Fruit fly (Drosophila melanogaster) whole organism, embryonic: Measurements from ENCODE around the gene CG7120.

Experiments used
- Aef1 ChIP-seq: fragments of 200-800 bp; sonication (Bioruptor generic); IDR thresholded peaks from 3 replicates; pipeline ENCODE4 v1.3.6; 2022; ENCODE audit warnings: missing biosample characterization, missing genetic modification characterization
- B-H2 ChIP-seq: fragments of 200-800 bp; sonication (Bioruptor generic); optimal IDR thresholded peaks from 2 replicates; lab custom pipeline; 2018; ENCODE audit warnings: missing biosample characterization, mild to moderate bottlenecking, missing genetic modification characterization
- CG10979 ChIP-seq: fragments of 200-800 bp; sonication (Bioruptor generic); optimal IDR thresholded peaks from 2 replicates; lab custom pipeline; 2018; ENCODE audit warnings: missing biosample characterization, mild to moderate bottlenecking, missing genetic modification characterization, moderate library complexity
- CG12071 ChIP-seq: fragments of 200-800 bp; sonication (Bioruptor generic); optimal IDR thresholded peaks from 3 replicates; lab custom pipeline; 2018; ENCODE audit warnings: missing biosample characterization, mild to moderate bottlenecking, missing genetic modification characterization
- CG12659 ChIP-seq: fragments of 200-800 bp; sonication (Bioruptor generic); optimal IDR thresholded peaks from 3 replicates; lab custom pipeline; 2017; ENCODE audit warnings: mild to moderate bottlenecking, missing biosample characterization, missing genetic modification reagents, missing genetic modification characterization
- CG14014 ChIP-seq: fragments of 200-800 bp; sonication (Bioruptor generic); IDR thresholded peaks from 2 replicates; pipeline ENCODE4 v1.3.6; 2022; ENCODE audit warnings: missing biosample characterization, missing genetic modification characterization
- CG1603 ChIP-seq: fragments of 200-800 bp; sonication (Bioruptor generic); optimal IDR thresholded peaks from 2 replicates; lab custom pipeline; 2019; ENCODE audit warnings: missing biosample characterization, mild to moderate bottlenecking, missing genetic modification characterization, moderate library complexity
- CG33213 ChIP-seq: fragments of 200-800 bp; sonication (Bioruptor generic); optimal IDR thresholded peaks from 3 replicates; lab custom pipeline; 2016; ENCODE audit warnings: missing biosample characterization, missing genetic modification characterization
- CG3847 ChIP-seq: fragments of 200-800 bp; sonication (Bioruptor generic); IDR thresholded peaks from 2 replicates; pipeline ENCODE4 v1.3.6; 2022; ENCODE audit warnings: missing biosample characterization, missing genetic modification characterization
- CG4360 ChIP-seq: fragments of 200-800 bp; sonication (Bioruptor generic); IDR thresholded peaks from 2 replicates; pipeline ENCODE4 v1.3.6; 2022; ENCODE audit warnings: missing biosample characterization, missing genetic modification characterization
- CG4424 ChIP-seq: fragments of 200-800 bp; sonication (Bioruptor generic); optimal IDR thresholded peaks from 3 replicates; lab custom pipeline; 2016; ENCODE audit warnings: missing biosample characterization, missing genetic modification characterization
- CG4617 ChIP-seq: fragments of 200-800 bp; sonication (Bioruptor generic); optimal IDR thresholded peaks from 3 replicates; lab custom pipeline; 2016; ENCODE audit warnings: missing biosample characterization, missing genetic modification characterization, borderline replicate concordance
- CG6654 ChIP-seq: fragments of 200-800 bp; sonication (Bioruptor generic); optimal IDR thresholded peaks from 2 replicates; lab custom pipeline; 2017; ENCODE audit warnings: missing biosample characterization, mild to moderate bottlenecking, missing genetic modification characterization
- CG6765 ChIP-seq: fragments of 200-800 bp; sonication (Bioruptor generic); optimal IDR thresholded peaks from 3 replicates; lab custom pipeline; 2017; ENCODE audit warnings: missing biosample characterization, mild to moderate bottlenecking, missing genetic modification characterization
- CG7556 ChIP-seq: fragments of 200-800 bp; sonication (Bioruptor generic); optimal IDR thresholded peaks from 2 replicates; lab custom pipeline; 2017; ENCODE audit warnings: missing biosample characterization, mild to moderate bottlenecking, missing genetic modification characterization
- CG7928 ChIP-seq: fragments of 200-800 bp; sonication (Bioruptor generic); optimal IDR thresholded peaks from 2 replicates; lab custom pipeline; 2017; ENCODE audit warnings: missing biosample characterization, mild to moderate bottlenecking, missing genetic modification characterization
- Dfd ChIP-seq, 2 experiments: fragments of >200 bp; optimal IDR thresholded peaks; 2 replicates each; lab custom pipeline; 2017; ENCODE audit warnings: missing biosample characterization in 2 of 2, missing genetic modification characterization in 2 of 2
- HLH4C ChIP-seq: fragments of 200-800 bp; sonication (Bioruptor generic); IDR thresholded peaks from 3 replicates; pipeline ENCODE4 v1.3.6; 2022; ENCODE audit warnings: missing biosample characterization, missing genetic modification characterization; ENCODE audit not compliant: partially characterized antibody
- Kr ChIP-seq: fragments of 200-800 bp; sonication (Bioruptor generic); optimal IDR thresholded peaks from 2 replicates; lab custom pipeline; 2017; ENCODE audit warnings: missing biosample characterization, mild to moderate bottlenecking, missing genetic modification characterization
- Lpt ChIP-seq: fragments of >200 bp; optimal IDR thresholded peaks from 2 replicates; lab custom pipeline; 2018; ENCODE audit warnings: missing biosample characterization, missing genetic modification characterization
- MESR4 ChIP-seq: fragments of 200-800 bp; sonication (Bioruptor generic); optimal IDR thresholded peaks from 2 replicates; lab custom pipeline; 2018; ENCODE audit warnings: missing biosample characterization, mild to moderate bottlenecking, missing genetic modification characterization, moderate library complexity
- Max ChIP-seq: fragments of 200-800 bp; sonication (Bioruptor generic); optimal IDR thresholded peaks from 2 replicates; lab custom pipeline; 2016; ENCODE audit warnings: missing biosample characterization, mild to moderate bottlenecking, missing genetic modification characterization
- Poxn ChIP-seq: fragments of 200-800 bp; sonication (Bioruptor generic); IDR thresholded peaks from 2 replicates; pipeline ENCODE4 v1.3.6; 2022; ENCODE audit warnings: missing biosample characterization, missing genetic modification characterization
- Scr ChIP-seq: fragments of 200-800 bp; sonication (Bioruptor generic); IDR thresholded peaks from 2 replicates; pipeline ENCODE4 v1.3.6; 2022; ENCODE audit warnings: missing biosample characterization, missing genetic modification characterization; ENCODE audit not compliant: partially characterized antibody
- Sry-β ChIP-seq: fragments of 200-800 bp; sonication (Bioruptor generic); optimal IDR thresholded peaks from 2 replicates; lab custom pipeline; 2018; ENCODE audit warnings: missing biosample characterization, mild to moderate bottlenecking, missing genetic modification characterization, moderate library complexity
- Trl ChIP-seq, 3 experiments: fragments of >200 bp in 2 of 3; fragments of 200-800 bp in 1 of 3; sonication (Bioruptor generic) in 1 of 3; optimal IDR thresholded peaks; 2 replicates in 1 of 3; 3 replicates in 2 of 3; lab custom pipeline; 2016 to 2017; ENCODE audit warnings: missing biosample characterization in 1 of 3, missing genetic modification characterization in 1 of 3
- YL-1 ChIP-seq: fragments of 200-800 bp; sonication (Bioruptor generic); optimal IDR thresholded peaks from 3 replicates; lab custom pipeline; 2017; ENCODE audit warnings: missing biosample characterization, mild to moderate bottlenecking, missing genetic modification characterization
- caup ChIP-seq: fragments of 200-800 bp; sonication (Bioruptor generic); optimal IDR thresholded peaks from 3 replicates; lab custom pipeline; 2017; ENCODE audit warnings: missing biosample characterization, mild to moderate bottlenecking, missing genetic modification characterization, moderate library complexity; ENCODE audit not compliant: severe bottlenecking
- chinmo ChIP-seq: fragments of 200-800 bp; sonication (Bioruptor generic); IDR thresholded peaks from 4 replicates; pipeline ENCODE4 v1.3.6; 2022; ENCODE audit warnings: missing biosample characterization, missing genetic modification characterization; ENCODE audit not compliant: partially characterized antibody
- fd102C ChIP-seq: fragments of 200-800 bp; sonication (Bioruptor generic); optimal IDR thresholded peaks from 2 replicates; lab custom pipeline; 2018; ENCODE audit warnings: missing biosample characterization, mild to moderate bottlenecking, missing genetic modification characterization, moderate library complexity
- ftz-f1 ChIP-seq: fragments of 200-800 bp; sonication (Bioruptor generic); optimal IDR thresholded peaks from 2 replicates; lab custom pipeline; 2016; ENCODE audit warnings: missing biosample characterization, missing genetic modification characterization
- gsb-n ChIP-seq: fragments of 200-800 bp; sonication (Bioruptor generic); optimal IDR thresholded peaks from 3 replicates; lab custom pipeline; 2018; ENCODE audit warnings: missing biosample characterization, mild to moderate bottlenecking, missing genetic modification characterization
- knrl ChIP-seq: fragments of 200-800 bp; sonication (Bioruptor generic); IDR thresholded peaks from 3 replicates; pipeline ENCODE4 v1.3.6; 2022; ENCODE audit warnings: missing biosample characterization, missing genetic modification characterization; ENCODE audit not compliant: partially characterized antibody
- lov ChIP-seq, 2 experiments: fragments of 200-800 bp in 1 of 2; fragments of >200 bp in 1 of 2; sonication (Bioruptor generic) in 1 of 2; IDR thresholded peaks in 1 of 2; optimal IDR thresholded peaks in 1 of 2; 2 replicates in 1 of 2; 3 replicates in 1 of 2; pipeline versions ENCODE4 v1.3.6 to Lab custom; 2017 to 2022; ENCODE audit warnings: missing biosample characterization in 1 of 2, missing genetic modification characterization in 1 of 2
- otp ChIP-seq: fragments of 200-800 bp; sonication (Bioruptor generic); IDR thresholded peaks from 3 replicates; pipeline ENCODE4, ENCODE4 v1.3.6; 2022; ENCODE audit warnings: missing biosample characterization, missing genetic modification characterization
- peb ChIP-seq: fragments of 200-800 bp; sonication (Bioruptor generic); IDR thresholded peaks from 2 replicates; pipeline ENCODE4 v1.3.6; 2022; ENCODE audit warnings: missing biosample characterization, missing genetic modification characterization
- pho ChIP-seq: fragments of 200-800 bp; sonication (Bioruptor generic); optimal IDR thresholded peaks from 2 replicates; lab custom pipeline; 2016; ENCODE audit warnings: missing biosample characterization, missing genetic modification characterization
- row ChIP-seq: fragments of 200-800 bp; sonication (Bioruptor generic); IDR thresholded peaks from 3 replicates; pipeline ENCODE4 v1.3.6; 2022; ENCODE audit warnings: missing biosample characterization, missing genetic modification characterization
- sens ChIP-seq: fragments of 200-800 bp; sonication (Bioruptor generic); peaks from one replicate; lab custom pipeline; 2016; ENCODE audit warnings: missing biosample characterization, missing genetic modification characterization
- tup ChIP-seq: fragments of 200-800 bp; sonication (Bioruptor generic); optimal IDR thresholded peaks from 2 replicates; lab custom pipeline; 2016; ENCODE audit warnings: missing biosample characterization, mild to moderate bottlenecking, missing genetic modification characterization, moderate library complexity

The CG7120 gene

DNA sequence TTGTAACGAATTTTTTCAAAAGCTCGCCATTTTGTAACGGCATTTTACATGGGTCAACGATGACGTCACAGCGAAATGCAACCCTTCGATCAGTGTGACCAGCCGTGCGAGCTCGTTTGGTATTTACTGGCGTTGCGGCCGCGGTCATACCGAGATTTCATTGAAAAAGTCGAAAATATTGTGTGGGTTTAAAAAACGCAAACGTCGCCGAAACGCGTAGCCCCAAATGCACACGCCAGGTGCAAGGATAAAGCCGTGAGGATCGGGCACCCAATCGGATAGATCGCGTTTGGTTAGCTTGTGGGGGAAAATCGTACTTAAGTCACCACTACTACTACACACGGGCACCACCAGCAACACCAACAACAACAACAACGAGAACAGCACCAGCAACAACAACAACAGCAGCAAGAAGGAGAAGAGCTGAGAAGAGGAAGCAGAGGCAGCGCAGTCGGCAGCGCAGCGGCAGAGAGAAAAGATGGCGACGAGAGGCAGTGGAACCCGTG lies 29.1 kb downstream of the CG7120 start, which contains the start of gene Cbl (continued):
- TF ChIP-seq CG4617 (GFP tag; lab: Kevin White, UChicago) (peak; percentile 95), Lpt (no peak), CG7928 (GFP tag; lab: Kevin White, UChicago) (peak; percentile 44), caup (GFP tag; lab: Kevin White, UChicago) (peak; percentile 38), CG12659 (GFP tag; lab: Kevin White, UChicago) (peak; percentile 83), otp (GFP tag; lab: Robert Waterston, UW) (no peak), CG12071 (GFP tag; lab: Kevin White, UChicago) (no peak), Kr (GFP tag; lab: Kevin White, UChicago) (no peak), Aef1 (GFP tag; lab: Robert Waterston, UW) (peak; percentile 74; the same call in 2 of the 3 replicates), ftz-f1 (GFP tag; lab: Kevin White, UChicago) (peak; percentile 58), knrl (GFP tag; lab: Robert Waterston, UW) (peak; percentile 22; the same call in 1 of the 3 replicates), chinmo (GFP tag; lab: Robert Waterston, UW) (peak; percentile 87; the same call in 3 of the 4 replicates), CG6654 (GFP tag; lab: Kevin White, UChicago) (no peak), Max (GFP tag; lab: Kevin White, UChicago) (peak; percentile 10), sens (GFP tag; lab: Kevin White, UChicago) (peak; percentile 67), Sry-β (GFP tag; lab: Kevin White, UChicago) (peak; percentile 9), CG3847 (GFP tag; lab: Robert Waterston, UW) (peak; percentile 34; the same call in 1 of the 2 replicates), YL-1 (GFP tag; lab: Kevin White, UChicago) (peak; percentile 94), CG7556 (no peak), pho (GFP tag; lab: Kevin White, UChicago) (no peak), lov (optimal IDR thresholded peaks at IDR 0.05; lab: Kevin White, UChicago) (no peak), lov (GFP tag; IDR thresholded peaks at IDR 0.05; lab: Robert Waterston, UW) (no peak), peb (no peak), CG1603 (tag; lab: Kevin White, UChicago) (peak; percentile 82), Poxn (GFP tag; lab: Robert Waterston, UW) (no peak), HLH4C (GFP tag; lab: Robert Waterston, UW) (peak; percentile 22; the same call in 1 of the 3 replicates), row (GFP tag; lab: Robert Waterston, UW) (peak; percentile 27; the same call in 1 of the 3 replicates), Scr (GFP tag; lab: Robert Waterston, UW) (peak; percentile 39; the same call in 1 of the 2 replicates), CG33213 (peak; percentile 68)

DNA sequence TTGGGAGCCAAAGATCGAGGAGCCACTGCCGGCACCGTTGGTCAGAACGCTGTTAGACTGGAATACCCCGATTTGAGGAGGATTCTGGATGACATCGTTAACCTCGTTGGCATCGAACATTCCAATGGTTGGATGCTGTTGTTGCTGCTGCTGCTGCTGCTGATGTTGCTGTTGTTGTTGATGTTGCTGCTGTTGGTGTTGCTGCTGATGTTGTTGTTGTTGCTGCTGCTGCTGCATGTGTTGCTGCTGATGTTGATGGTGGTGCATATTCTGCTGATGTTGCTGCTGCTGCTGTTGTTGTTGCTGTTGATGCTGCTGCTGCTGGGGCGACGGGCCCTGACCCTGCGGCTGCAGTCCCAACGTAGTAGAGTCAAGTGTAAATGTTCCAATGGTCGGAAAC lies 41.8 kb downstream of the CG7120 start:
- TF ChIP-seq CG4424 (GFP tag; lab: Kevin White, UChicago) (no peak), Trl (optimal IDR thresholded peaks at IDR 0.05; lab: Kevin White, UChicago) (no peak), Trl (GFP tag; optimal IDR thresholded peaks at IDR 0.05; lab: Kevin White, UChicago) (no peak), CG14014 (GFP tag; lab: Robert Waterston, UW) (0 out of 2 replicates have a peak, but pooled peaks have one; percentile 15), gsb-n (tag; lab: Kevin White, UChicago) (no peak), MESR4 (GFP tag; lab: Kevin White, UChicago) (no peak), fd102C (GFP tag; lab: Kevin White, UChicago) (no peak), Dfd (GFP tag; optimal IDR thresholded peaks at IDR 0.05; lab: Kevin White, UChicago) (peak in 1 of 2 experiments; percentile 78), B-H2 (no peak), CG10979 (tag; lab: Kevin White, UChicago) (no peak), CG6765 (no peak), CG4360 (GFP tag; lab: Robert Waterston, UW) (peak; percentile 72), tup (GFP tag; lab: Kevin White, UChicago) (no peak)
